Fruit fly (Drosophila melanogaster) whole organism, adult: ENCODE data around the gene Cpr92F.

Experiments used
- CG11617 ChIP-seq: fragments of 200-800 bp; sonication (Bioruptor generic); optimal IDR thresholded peaks from 2 replicates; lab custom pipeline; 2017; ENCODE audit warnings: mild to moderate bottlenecking, missing biosample characterization, missing genetic modification reagents, missing genetic modification characterization
- CG12768 ChIP-seq: fragments of 200-800 bp; sonication (Bioruptor generic); optimal IDR thresholded peaks from 2 replicates; lab custom pipeline; 2017; ENCODE audit warnings: missing biosample characterization, missing genetic modification characterization, mild to moderate bottlenecking, moderate library complexity, missing genetic modification reagents
- CG14711 ChIP-seq: fragments of 200-800 bp; sonication (Bioruptor generic); optimal IDR thresholded peaks from 2 replicates; lab custom pipeline; 2018; ENCODE audit warnings: missing biosample characterization, mild to moderate bottlenecking, missing genetic modification characterization, moderate library complexity
- CG1620 ChIP-seq: fragments of 200-800 bp; sonication (Bioruptor generic); optimal IDR thresholded peaks from 2 replicates; lab custom pipeline; 2016; ENCODE audit warnings: missing biosample characterization, missing genetic modification characterization
- CG33017 ChIP-seq: fragments of 200-800 bp; sonication (Bioruptor generic); optimal IDR thresholded peaks from 2 replicates; lab custom pipeline; 2018; ENCODE audit warnings: missing biosample characterization, mild to moderate bottlenecking, missing genetic modification characterization, moderate library complexity
- CG5204 ChIP-seq: fragments of 200-800 bp; sonication (Bioruptor generic); optimal IDR thresholded peaks from 2 replicates; lab custom pipeline; 2016; ENCODE audit warnings: missing biosample characterization, missing genetic modification characterization
- CG7045 ChIP-seq: fragments of 200-800 bp; sonication (Bioruptor generic); optimal IDR thresholded peaks from 2 replicates; lab custom pipeline; 2017; ENCODE audit warnings: missing biosample characterization, mild to moderate bottlenecking, missing genetic modification characterization
- CG7101 ChIP-seq: fragments of 200-800 bp; sonication (Bioruptor generic); optimal IDR thresholded peaks from 2 replicates; lab custom pipeline; 2018; ENCODE audit warnings: missing biosample characterization, mild to moderate bottlenecking, missing genetic modification characterization, moderate library complexity
- Clk ChIP-seq: fragments of 200-800 bp; sonication (Bioruptor generic); optimal IDR thresholded peaks from 2 replicates; lab custom pipeline; 2017; ENCODE audit warnings: missing biosample characterization, missing genetic modification characterization
- Crg-1 ChIP-seq: fragments of 200-800 bp; sonication (Bioruptor generic); optimal IDR thresholded peaks from 2 replicates; lab custom pipeline; 2016; ENCODE audit warnings: missing biosample characterization, missing genetic modification characterization
- Hr96 ChIP-seq: fragments of 200-800 bp; sonication (Bioruptor generic); optimal IDR thresholded peaks from 2 replicates; lab custom pipeline; 2016; ENCODE audit warnings: missing biosample characterization, missing genetic modification characterization
- Mnt ChIP-seq: fragments of 200-800 bp; sonication (Bioruptor generic); optimal IDR thresholded peaks from 2 replicates; lab custom pipeline; 2016; ENCODE audit warnings: missing biosample characterization, mild to moderate bottlenecking, missing genetic modification characterization
- bab1 ChIP-seq: fragments of 200-800 bp; sonication (Bioruptor generic); optimal IDR thresholded peaks from 3 replicates; lab custom pipeline; 2019; ENCODE audit warnings: missing biosample characterization, mild to moderate bottlenecking, missing genetic modification characterization, moderate library complexity
- cic ChIP-seq: fragments of 200-800 bp; sonication (Bioruptor generic); optimal IDR thresholded peaks from 2 replicates; lab custom pipeline; 2017; ENCODE audit warnings: missing biosample characterization, mild to moderate bottlenecking, missing genetic modification characterization, moderate library complexity
- cnc ChIP-seq, 2 experiments: fragments of >200 bp; optimal IDR thresholded peaks; 2 replicates each; lab custom pipeline; 2017
- kay ChIP-seq: fragments of 200-800 bp; sonication (Bioruptor generic); peaks from one replicate; lab custom pipeline; 2016; ENCODE audit warnings: missing biosample characterization, missing genetic modification characterization, borderline replicate concordance
- ovo ChIP-seq: fragments of 200-800 bp; sonication (Bioruptor generic); optimal IDR thresholded peaks from 2 replicates; lab custom pipeline; 2016; ENCODE audit warnings: missing biosample characterization, missing genetic modification characterization
- pad ChIP-seq: fragments of 200-800 bp; sonication (Bioruptor generic); optimal IDR thresholded peaks from 3 replicates; lab custom pipeline; 2017; ENCODE audit warnings: missing biosample characterization, missing genetic modification characterization, mild to moderate bottlenecking, moderate library complexity, missing genetic modification reagents
- tj ChIP-seq: fragments of 200-800 bp; sonication (Bioruptor generic); optimal IDR thresholded peaks from 3 replicates; lab custom pipeline; 2017; ENCODE audit warnings: missing biosample characterization, mild to moderate bottlenecking, missing genetic modification characterization, moderate library complexity
- toe ChIP-seq: fragments of 200-800 bp; sonication (Bioruptor generic); optimal IDR thresholded peaks from 2 replicates; lab custom pipeline; 2016; ENCODE audit warnings: missing biosample characterization, missing genetic modification characterization

The Cpr92F gene

DNA sequence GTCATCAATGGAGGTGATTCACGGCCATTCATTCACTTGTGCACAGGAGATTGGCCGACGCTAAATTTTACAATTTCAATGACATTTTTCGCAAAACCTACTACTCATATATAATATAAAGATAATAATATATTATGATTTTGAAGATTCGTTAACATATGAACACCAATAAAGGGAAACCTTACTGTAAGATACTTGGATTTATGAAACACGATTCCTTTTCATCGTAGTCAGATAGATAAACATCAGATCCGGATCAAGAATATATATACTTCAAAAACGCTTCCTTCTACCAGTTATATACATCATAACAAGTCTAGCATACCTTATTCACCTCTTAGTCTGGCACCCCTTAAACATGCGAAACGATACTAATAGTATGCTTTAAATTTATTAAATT is 9.6 kb upstream of the Cpr92F start, which contains the start of gene Nep4:
Nep4 (minus strand) TSS at position 101 of the 400 bp plus-strand sequence.
- no peak for TF ChIP-seq CG7045
- TF ChIP-seq cic (GFP tag; lab: Kevin White, UChicago), result no peak
- no peak for TF ChIP-seq CG14711 (tag; lab: Kevin White, UChicago)
- TF ChIP-seq bab1 (GFP tag; lab: Kevin White, UChicago), result no peak
- TF ChIP-seq Crg-1 (GFP tag; lab: Kevin White, UChicago), result no peak
- TF ChIP-seq CG11617 (GFP tag; lab: Kevin White, UChicago), result no peak
- no peak for TF ChIP-seq CG33017 (tag; lab: Kevin White, UChicago)
- TF ChIP-seq pad, result no peak
- TF ChIP-seq Hr96 (GFP tag; lab: Kevin White, UChicago), result no peak
- TF ChIP-seq ovo (GFP tag; lab: Kevin White, UChicago), result no peak
- no peak for TF ChIP-seq CG12768 (GFP tag; lab: Kevin White, UChicago)
- TF ChIP-seq tj (GFP tag; lab: Kevin White, UChicago), result no peak
- no peak for TF ChIP-seq CG1620 (GFP tag; lab: Kevin White, UChicago)
- no peak for TF ChIP-seq CG7101
- TF ChIP-seq Mnt (GFP tag; lab: Kevin White, UChicago), result no peak
- no peak for TF ChIP-seq Clk (GFP tag; lab: Kevin White, UChicago)
- no peak for TF ChIP-seq cnc (optimal IDR thresholded peaks at IDR 0.05; lab: Kevin White, UChicago)
- no peak for TF ChIP-seq kay (GFP tag; lab: Kevin White, UChicago)
- TF ChIP-seq toe (GFP tag; lab: Kevin White, UChicago), result no peak
- TF ChIP-seq CG5204 (GFP tag; lab: Kevin White, UChicago), result no peak

DNA sequence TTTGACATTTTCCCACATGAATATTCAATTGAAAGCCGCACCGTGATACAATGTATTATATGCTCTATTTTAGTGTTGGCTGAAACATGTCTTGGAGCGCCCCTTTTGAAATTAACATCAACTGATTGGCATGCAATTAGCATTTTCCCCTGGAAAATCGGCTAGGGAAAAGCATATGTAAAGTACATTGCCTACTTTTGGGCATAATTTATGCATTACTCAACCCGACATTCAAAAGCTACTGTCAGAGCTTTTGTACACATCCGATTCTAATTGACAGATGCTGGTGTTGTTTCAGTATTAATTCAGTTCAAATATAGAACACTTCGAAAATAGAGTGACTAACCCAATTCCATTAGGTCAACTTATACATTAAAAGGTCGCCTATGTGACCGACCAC is 6.4 kb downstream of the Cpr92F start:
- no peak for TF ChIP-seq cnc (optimal IDR thresholded peaks at IDR 0.05; lab: Kevin White, UChicago)
- TF ChIP-seq CG5204 (GFP tag; lab: Kevin White, UChicago), result no peak
- TF ChIP-seq kay (GFP tag; lab: Kevin White, UChicago), result no peak
- no peak for TF ChIP-seq CG12768 (GFP tag; lab: Kevin White, UChicago)
- no peak for TF ChIP-seq bab1 (GFP tag; lab: Kevin White, UChicago)
- no peak for TF ChIP-seq Clk (GFP tag; lab: Kevin White, UChicago)
- TF ChIP-seq Mnt (GFP tag; lab: Kevin White, UChicago), result no peak
- TF ChIP-seq tj (GFP tag; lab: Kevin White, UChicago), result no peak
- TF ChIP-seq CG1620 (GFP tag; lab: Kevin White, UChicago), result no peak
- no peak for TF ChIP-seq cic (GFP tag; lab: Kevin White, UChicago)
- TF ChIP-seq ovo (GFP tag; lab: Kevin White, UChicago), result no peak
- no peak for TF ChIP-seq pad
- TF ChIP-seq Crg-1 (GFP tag; lab: Kevin White, UChicago), result no peak
- TF ChIP-seq CG14711 (tag; lab: Kevin White, UChicago), result no peak
- no peak for TF ChIP-seq CG11617 (GFP tag; lab: Kevin White, UChicago)
- no peak for TF ChIP-seq CG33017 (tag; lab: Kevin White, UChicago)
- TF ChIP-seq CG7045, result no peak

DNA sequence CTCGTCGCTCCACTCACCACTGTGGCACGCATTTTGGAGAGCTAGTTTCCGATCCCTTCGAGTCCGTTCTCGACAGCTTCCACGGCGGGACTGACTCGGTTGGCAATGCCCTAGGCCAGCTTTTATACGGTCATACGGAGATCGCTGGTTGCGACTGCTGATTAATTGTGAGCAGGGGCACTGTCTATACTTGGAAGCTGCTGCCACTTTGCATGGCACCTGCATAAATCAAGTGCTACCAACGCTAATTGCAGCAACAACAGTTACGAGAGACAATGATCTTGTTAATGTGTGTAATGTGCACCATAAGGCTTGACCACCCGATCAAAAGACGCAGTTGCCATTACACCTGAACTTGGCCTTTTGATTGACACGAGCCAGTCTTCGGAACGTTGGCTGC is 7.9 kb downstream of the Cpr92F start, which contains the start of gene CG4000:
CG4000 (minus strand) TSS at position 101 of the 400 bp plus-strand sequence.
- TF ChIP-seq CG7101 (no peak), Mnt (GFP tag; lab: Kevin White, UChicago) (no peak)

DNA sequence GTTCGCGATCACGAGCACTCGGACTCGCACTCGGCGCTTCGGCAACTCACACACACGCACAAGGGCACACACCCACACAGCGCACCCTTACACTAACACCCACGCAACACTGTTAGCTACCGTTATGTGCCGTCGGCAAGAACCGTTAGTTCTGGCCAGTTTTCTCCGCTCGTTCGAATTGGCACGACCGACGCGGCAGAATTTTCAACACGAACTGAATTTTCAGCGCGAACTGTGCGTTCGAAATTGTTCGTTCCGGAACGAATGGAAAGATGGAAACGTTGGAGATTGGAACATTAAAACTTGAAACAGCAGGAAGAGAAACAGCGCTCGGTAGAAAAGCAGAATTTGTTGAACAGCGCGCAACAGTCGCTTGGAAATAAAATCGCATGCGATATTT is 45.0 kb downstream of the Cpr92F start, which contains the start of gene Oamb:
Oamb (minus strand) TSS at position 218 of the 400 bp plus-strand sequence.
- no peak for TF ChIP-seq kay (GFP tag; lab: Kevin White, UChicago)
- peak; percentile 69 for TF ChIP-seq ovo (GFP tag; lab: Kevin White, UChicago)
- no peak for TF ChIP-seq CG5204 (GFP tag; lab: Kevin White, UChicago)

DNA sequence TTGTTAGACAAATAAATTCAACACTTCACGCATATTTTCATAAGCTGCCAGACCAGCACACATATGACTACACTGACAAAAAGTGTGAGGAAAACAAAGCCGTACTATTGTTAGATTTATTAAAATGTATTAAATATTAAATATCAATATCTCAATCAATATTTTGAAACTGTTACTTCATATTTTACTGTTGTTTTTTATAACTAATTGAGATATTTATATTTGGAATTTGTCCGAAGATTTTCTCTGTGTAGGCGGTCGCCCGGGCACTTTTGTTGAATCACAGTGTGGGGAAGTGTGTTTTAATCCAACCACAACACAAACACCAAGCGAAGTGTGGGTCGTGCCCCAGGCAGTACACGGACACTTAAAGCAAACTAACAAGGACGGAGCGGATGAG is 49.9 kb downstream of the Cpr92F start:
- no peak for TF ChIP-seq tj (GFP tag; lab: Kevin White, UChicago)
